Worm (Caenorhabditis elegans) whole organism, L4 larva: ENCODE data around the gene akap-1.
A peak's percentile ranks its signal among the peaks of the same experiment; 100 is the strongest.

Experiments
- D1046.2 ChIP-seq: fragments of 200-800 bp; sonication (Bioruptor generic); IDR thresholded peaks from 2 replicates; pipeline ENCODE4 v1.3.6; 2022; ENCODE audit warnings: missing genetic modification characterization, missing compliant biosample characterization
- F26F4.8 ChIP-seq: fragments of 200-800 bp; sonication (Bioruptor generic); conservative IDR thresholded peaks from 2 replicates; pipeline ENCODE4 v1.3.6; 2022; ENCODE audit warnings: missing genetic modification characterization, missing compliant biosample characterization
- F44E2.7 ChIP-seq: fragments of 200-800 bp; sonication (Bioruptor generic); IDR thresholded peaks from 2 replicates; pipeline ENCODE4 v2.1.2; 2022; ENCODE audit warnings: missing genetic modification characterization, missing compliant biosample characterization
- R02D3.7 ChIP-seq: fragments of 150-350 bp; sonication (generic microtip); optimal IDR thresholded peaks from 3 replicates; lab custom pipeline; 2014; ENCODE audit warnings: missing biosample characterization, missing genetic modification characterization
- T20F7.1 ChIP-seq: fragments of 200-800 bp; sonication (Bioruptor generic); optimal IDR thresholded peaks from 2 replicates; lab custom pipeline; 2018; ENCODE audit warnings: mild to moderate bottlenecking, missing genetic modification characterization, missing compliant biosample characterization
- Y105C5A.15 ChIP-seq: fragments of 200-800 bp; sonication (Bioruptor generic); IDR thresholded peaks from 2 replicates; pipeline ENCODE4 v1.3.6; 2022; ENCODE audit warnings: missing genetic modification characterization, missing compliant biosample characterization
- Y48G9A.11 ChIP-seq: fragments of 200-800 bp; sonication (Bioruptor generic); IDR thresholded peaks from 2 replicates; pipeline ENCODE4 v1.3.6; 2022; ENCODE audit warnings: missing genetic modification reagents, missing genetic modification characterization, missing compliant biosample characterization
- Y75B8A.6 ChIP-seq: fragments of 200-800 bp; sonication (Bioruptor generic); IDR thresholded peaks from 2 replicates; pipeline ENCODE4 v1.3.6; 2022; ENCODE audit warnings: missing genetic modification reagents, missing genetic modification characterization, missing compliant biosample characterization
- ZK337.2 ChIP-seq: fragments of 200-800 bp; sonication (Bioruptor generic); IDR thresholded peaks from 2 replicates; pipeline ENCODE4 v1.3.6; 2022; ENCODE audit warnings: missing genetic modification reagents, missing genetic modification characterization, missing compliant biosample characterization
- aha-1 ChIP-seq: fragments of 150-350 bp; peaks from one replicate; lab custom pipeline; 2014; ENCODE audit warnings: missing biosample characterization, missing genetic modification characterization
- ama-1 ChIP-seq: fragments of 150-350 bp; optimal IDR thresholded peaks from 2 replicates; lab custom pipeline; 2014; ENCODE audit warnings: inconsistent platforms, mixed read lengths
- ceh-28 ChIP-seq: fragments of 150-350 bp; optimal IDR thresholded peaks from 2 replicates; lab custom pipeline; 2014; ENCODE audit warnings: missing biosample characterization, missing genetic modification reagents, missing genetic modification characterization
- ceh-32 ChIP-seq: sonication (generic microtip); optimal IDR thresholded peaks from 2 replicates; lab custom pipeline; 2016; ENCODE audit warnings: mild to moderate bottlenecking, missing genetic modification characterization, missing compliant biosample characterization; ENCODE audit not compliant: poor library complexity
- ceh-62 ChIP-seq: sonication (generic microtip); optimal IDR thresholded peaks from 2 replicates; lab custom pipeline; 2017; ENCODE audit warnings: missing biosample characterization, missing genetic modification characterization
- ceh-82 ChIP-seq: sonication (generic microtip); optimal IDR thresholded peaks from 2 replicates; lab custom pipeline; 2017; ENCODE audit warnings: missing biosample characterization, missing genetic modification characterization
- dmd-9 ChIP-seq: fragments of 200-800 bp; sonication (Bioruptor generic); IDR thresholded peaks from 2 replicates; pipeline ENCODE4 v1.3.6; 2022; ENCODE audit warnings: missing genetic modification reagents, missing genetic modification characterization, missing compliant biosample characterization
- egl-43 ChIP-seq: fragments of 200-800 bp; sonication (Bioruptor generic); IDR thresholded peaks from 2 replicates; pipeline ENCODE4 v1.3.6; 2022; ENCODE audit warnings: missing genetic modification reagents, missing genetic modification characterization, missing compliant biosample characterization
- fkh-10 ChIP-seq: fragments of 150-350 bp; optimal IDR thresholded peaks from 2 replicates; lab custom pipeline; 2014; ENCODE audit warnings: missing biosample characterization, missing genetic modification reagents, missing genetic modification characterization
- fos-1 ChIP-seq: fragments of 150-350 bp; optimal IDR thresholded peaks from 2 replicates; lab custom pipeline; 2014; ENCODE audit warnings: missing biosample characterization, missing genetic modification characterization
- gei-8 ChIP-seq: fragments of 200-800 bp; sonication (Bioruptor generic); optimal IDR thresholded peaks from 2 replicates; lab custom pipeline; 2018; ENCODE audit warnings: mild to moderate bottlenecking, missing genetic modification characterization, missing compliant biosample characterization
- hif-1 ChIP-seq, 2 experiments: sonication (generic microtip); optimal IDR thresholded peaks; 2 replicates each; lab custom pipeline; 2016 to 2017; ENCODE audit warnings: missing compliant biosample characterization in 2 of 2, missing genetic modification characterization in 2 of 2, missing genetic modification reagents in 2 of 2, missing genotype in 2 of 2, mild to moderate bottlenecking in 1 of 2
- hlh-11 ChIP-seq: fragments of 200-800 bp; sonication (Bioruptor generic); optimal IDR thresholded peaks from 2 replicates; lab custom pipeline; 2018; ENCODE audit warnings: mild to moderate bottlenecking, missing genetic modification characterization, missing compliant biosample characterization
- hlh-30 ChIP-seq: sonication (generic microtip); optimal IDR thresholded peaks from 2 replicates; lab custom pipeline; 2017; ENCODE audit warnings: antibody characterized with exemption, mild to moderate bottlenecking, missing genetic modification characterization, missing compliant biosample characterization; ENCODE audit not compliant: insufficient read depth
- hmg-1.1 ChIP-seq: fragments of 200-800 bp; sonication (Bioruptor generic); IDR thresholded peaks from 2 replicates; pipeline ENCODE4 v1.3.6; 2022; ENCODE audit warnings: missing genetic modification reagents, missing genetic modification characterization, missing compliant biosample characterization
- lin-13 ChIP-seq: fragments of 150-350 bp; optimal IDR thresholded peaks from 2 replicates; lab custom pipeline; 2014; ENCODE audit warnings: missing biosample characterization, missing genetic modification reagents, missing genetic modification characterization
- lin-29 ChIP-seq: fragments of 200-800 bp; sonication (Bioruptor generic); IDR thresholded peaks from 2 replicates; pipeline ENCODE4 v1.3.6; 2022; ENCODE audit warnings: missing genetic modification reagents, missing genetic modification characterization, missing compliant biosample characterization
- lir-3 ChIP-seq: sonication (generic microtip); optimal IDR thresholded peaks from 2 replicates; lab custom pipeline; 2016; ENCODE audit warnings: mild to moderate bottlenecking, missing genetic modification characterization, missing compliant biosample characterization
- madf-9 ChIP-seq: fragments of 200-800 bp; sonication (Bioruptor generic); conservative IDR thresholded peaks from 2 replicates; pipeline ENCODE4 v1.3.6; 2022; ENCODE audit warnings: missing genetic modification reagents, missing genetic modification characterization, missing compliant biosample characterization
- mdl-1 ChIP-seq, 2 experiments: fragments of 150-350 bp in 1 of 2; sonication (generic microtip) in 1 of 2; optimal IDR thresholded peaks; 2 replicates each; lab custom pipeline; 2014 to 2017; ENCODE audit warnings: missing biosample characterization in 2 of 2, missing genetic modification characterization in 2 of 2
- mdt-29 ChIP-seq: fragments of 200-800 bp; sonication (Bioruptor generic); IDR thresholded peaks from 2 replicates; pipeline ENCODE4 v1.3.6; 2022; ENCODE audit warnings: missing genetic modification reagents, missing genetic modification characterization, missing compliant biosample characterization
- mes-2 ChIP-seq: sonication (generic microtip); optimal IDR thresholded peaks from 2 replicates; lab custom pipeline; 2016; ENCODE audit warnings: missing genotype, mild to moderate bottlenecking, missing genetic modification characterization, missing compliant biosample characterization; ENCODE audit not compliant: poor library complexity, severe bottlenecking
- nhr-25 ChIP-seq: sonication (generic microtip); optimal IDR thresholded peaks from 2 replicates; lab custom pipeline; 2017; ENCODE audit warnings: missing genetic modification characterization, mild to moderate bottlenecking, missing compliant biosample characterization, antibody characterized with exemption, moderate library complexity, borderline replicate concordance; ENCODE audit not compliant: insufficient read depth
- nhr-77 ChIP-seq: fragments of 150-350 bp; optimal IDR thresholded peaks from 2 replicates; lab custom pipeline; 2014; ENCODE audit warnings: missing biosample characterization, missing genetic modification characterization
- pha-4 ChIP-seq, 2 experiments: fragments of 150-350 bp in 1 of 2; fragments of 200-800 bp in 1 of 2; sonication (Bioruptor generic) in 1 of 2; IDR thresholded peaks in 1 of 2; optimal IDR thresholded peaks in 1 of 2; 2 replicates each; pipeline versions ENCODE4 v1.3.6 to Lab custom; 2014 to 2022; ENCODE audit warnings: missing genetic modification characterization in 2 of 2, missing genetic modification reagents in 2 of 2, missing biosample characterization in 1 of 2, missing compliant biosample characterization in 1 of 2
- pqm-1 ChIP-seq: sonication (generic microtip); optimal IDR thresholded peaks from 2 replicates; lab custom pipeline; 2017; ENCODE audit warnings: missing biosample characterization, missing genetic modification characterization
- rbr-2 ChIP-seq: sonication (generic microtip); optimal IDR thresholded peaks from 2 replicates; lab custom pipeline; 2016; ENCODE audit warnings: missing genotype, missing genetic modification characterization, missing compliant biosample characterization
- saeg-2 ChIP-seq: fragments of 200-800 bp; sonication (Bioruptor generic); IDR thresholded peaks from 2 replicates; pipeline ENCODE4 v1.3.6; 2022; ENCODE audit warnings: missing genetic modification reagents, missing genetic modification characterization, missing compliant biosample characterization
- sdz-12 ChIP-seq: fragments of 200-800 bp; sonication (Bioruptor generic); optimal IDR thresholded peaks from 2 replicates; lab custom pipeline; 2018; ENCODE audit warnings: mild to moderate bottlenecking, missing genetic modification characterization, missing compliant biosample characterization
- snpc-4 ChIP-seq: fragments of 150-350 bp; optimal IDR thresholded peaks from 2 replicates; lab custom pipeline; 2014; ENCODE audit warnings: missing biosample characterization, missing genetic modification characterization
- spr-1 ChIP-seq: sonication (generic microtip); optimal IDR thresholded peaks from 2 replicates; lab custom pipeline; 2016; ENCODE audit warnings: mild to moderate bottlenecking, missing genetic modification characterization, missing compliant biosample characterization
- spr-3 ChIP-seq: fragments of 200-800 bp; sonication (Bioruptor generic); optimal IDR thresholded peaks from 2 replicates; lab custom pipeline; 2018; ENCODE audit warnings: mild to moderate bottlenecking, missing genetic modification characterization, missing compliant biosample characterization
- tag-97 ChIP-seq: fragments of 200-800 bp; sonication (Bioruptor generic); IDR thresholded peaks from 2 replicates; pipeline ENCODE4 v1.3.6; 2022; ENCODE audit warnings: missing genetic modification characterization, missing compliant biosample characterization
- tra-1 ChIP-seq: fragments of 200-800 bp; sonication (Bioruptor generic); IDR thresholded peaks from 2 replicates; pipeline ENCODE4 v1.3.6; 2022; ENCODE audit warnings: missing genetic modification reagents, missing genetic modification characterization, missing compliant biosample characterization
- unc-130 ChIP-seq: sonication (generic microtip); optimal IDR thresholded peaks from 2 replicates; lab custom pipeline; 2016; ENCODE audit warnings: missing genetic modification reagents, missing genetic modification characterization, missing compliant biosample characterization
- unc-62 ChIP-seq, 3 experiments: fragments of 150-350 bp in 1 of 3; sonication (generic microtip); optimal IDR thresholded peaks in 2 of 3; peaks in 1 of 3; 1 replicate in 1 of 3; 2 replicates in 2 of 3; lab custom pipeline; 2014 to 2017; ENCODE audit warnings: missing biosample characterization in 3 of 3, missing genetic modification characterization in 3 of 3, missing genetic modification reagents in 3 of 3, missing genotype in 1 of 3
- zfp-2 ChIP-seq: sonication (generic microtip); optimal IDR thresholded peaks from 2 replicates; lab custom pipeline; 2016; ENCODE audit warnings: mild to moderate bottlenecking, missing genetic modification characterization, missing compliant biosample characterization
- zfp-3 ChIP-seq: fragments of 200-800 bp; sonication (Bioruptor generic); conservative IDR thresholded peaks from 2 replicates; pipeline ENCODE4 v1.3.6; 2022; ENCODE audit warnings: missing genetic modification reagents, missing genetic modification characterization, missing compliant biosample characterization
- ztf-11 ChIP-seq: fragments of 150-350 bp; optimal IDR thresholded peaks from 2 replicates; lab custom pipeline; 2014; ENCODE audit warnings: missing biosample characterization, missing genetic modification characterization

akap-1 gene

DNA sequence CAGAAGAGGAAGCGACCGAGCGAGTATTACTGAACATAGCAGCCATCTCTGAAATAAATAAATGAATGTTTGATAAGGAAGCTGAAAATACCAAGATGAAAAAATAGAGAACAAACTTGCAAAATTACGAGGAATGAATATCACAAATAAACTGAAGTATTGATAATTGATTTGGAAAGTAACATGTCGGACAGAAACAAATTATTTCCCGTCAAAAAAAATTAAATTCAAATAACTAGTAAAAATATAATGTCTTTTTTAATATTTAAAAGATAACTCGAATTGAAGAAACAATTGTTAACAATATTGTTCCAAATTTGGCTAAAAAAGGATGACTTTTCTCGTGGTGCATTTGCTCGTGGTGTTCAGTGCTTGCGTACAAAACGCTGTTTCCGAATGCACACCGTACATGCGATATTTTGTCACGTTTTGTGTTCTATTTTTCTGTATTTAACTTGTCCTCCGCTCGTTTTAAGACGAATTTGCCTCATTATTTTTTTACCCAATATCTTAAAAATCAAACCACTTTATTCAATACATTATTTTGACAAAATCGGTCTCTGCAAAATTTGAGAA is 11.2 kb upstream of the akap-1 start, which contains the start of gene rpn-13 (continued):
- TF ChIP-seq Y105C5A.15 (GFP tag; lab: Robert Waterston, UW) (no peak), lir-3 (tag; lab: Kevin White, UChicago) (no peak), unc-62 (GFP tag; optimal IDR thresholded peaks at IDR 0.05 in 1 of 2; lab: Kevin White, UChicago) (peak in 1 of 2 experiments; percentile 94), unc-62 (tag; optimal IDR thresholded peaks at IDR 0.05; lab: Kevin White, UChicago) (no peak), hif-1 (tag; optimal IDR thresholded peaks at IDR 0.05; lab: Kevin White, UChicago) (peak in 1 of 2 experiments; percentile 19), hlh-30 (peak; percentile 96), egl-43 (GFP tag; lab: Robert Waterston, UW) (no peak), zfp-2 (tag; lab: Kevin White, UChicago) (no peak), F26F4.8 (GFP tag; lab: Robert Waterston, UW) (no peak), ztf-11 (tag; lab: Kevin White, UChicago) (no peak), tra-1 (GFP tag; lab: Robert Waterston, UW) (no peak), dmd-9 (GFP tag; lab: Robert Waterston, UW) (no peak), spr-1 (no peak), hmg-1.1 (GFP tag; lab: Robert Waterston, UW) (peak; percentile 52), ceh-82 (tag; lab: Kevin White, UChicago) (no peak), gei-8 (GFP tag; lab: Kevin White, UChicago) (no peak), saeg-2 (GFP tag; lab: Robert Waterston, UW) (no peak), fos-1 (tag; lab: Kevin White, UChicago) (no peak), mdt-29 (GFP tag; lab: Robert Waterston, UW) (no peak), zfp-3 (GFP tag; lab: Robert Waterston, UW) (no peak), mdl-1 (tag; optimal IDR thresholded peaks at IDR 0.05; lab: Kevin White, UChicago) (peak; percentile 20 to 78), rbr-2 (tag; lab: Kevin White, UChicago) (peak; percentile 31), T20F7.1 (GFP tag; lab: Kevin White, UChicago) (peak; percentile 59), madf-9 (no peak), unc-130 (no peak), pha-4 (GFP tag; IDR thresholded peaks at IDR 0.05; lab: Robert Waterston, UW) (no peak), pha-4 (tag; optimal IDR thresholded peaks at IDR 0.05; lab: Kevin White, UChicago) (no peak), Y48G9A.11 (no peak), hlh-11 (tag; lab: Kevin White, UChicago) (peak; percentile 36), lin-13 (GFP tag; lab: Kevin White, UChicago) (no peak), ama-1 (lab: Kevin White, UChicago) (no peak), ceh-28 (tag; lab: Kevin White, UChicago) (no peak), spr-3 (GFP tag; lab: Kevin White, UChicago) (no peak), aha-1 (no peak), snpc-4 (no peak), fkh-10 (GFP tag; lab: Kevin White, UChicago) (peak; percentile 22), sdz-12 (GFP tag; lab: Kevin White, UChicago) (no peak), lin-29 (GFP tag; lab: Robert Waterston, UW) (no peak), ceh-62 (no peak)

DNA sequence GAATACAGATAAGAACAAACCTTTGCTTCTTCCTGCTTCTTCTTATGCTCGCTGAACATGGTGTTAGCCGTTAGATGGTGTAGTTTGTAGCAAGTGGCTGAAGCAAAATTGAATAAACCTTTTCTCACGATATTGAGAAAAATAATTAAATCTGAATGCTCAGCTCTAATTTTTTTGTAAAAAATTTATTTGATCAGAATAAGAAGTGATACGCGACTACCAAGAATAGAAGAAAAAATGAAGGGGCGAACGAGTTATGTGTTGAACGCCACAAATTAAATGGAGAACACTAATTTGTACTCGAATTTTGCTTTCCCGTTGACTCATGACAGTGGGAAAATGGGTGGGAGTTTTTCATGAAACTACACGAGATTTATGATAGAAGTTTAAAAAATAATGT is 10.0 kb upstream of the akap-1 start, which contains the start of gene C56G2.9:
Gene C56G2.9 (minus strand): TSS at position 101 of the 400 bp plus-strand sequence.
- no peak for TF ChIP-seq madf-9

ce11 chrIII:6344737-6345136 is 8.4 kb upstream of the akap-1 start:
- TF ChIP-seq nhr-77 (tag; lab: Kevin White, UChicago) (peak; percentile 60), egl-43 (GFP tag; lab: Robert Waterston, UW) (peak; percentile 45; the same call in 1 of the 2 replicates), ceh-32 (tag; lab: Kevin White, UChicago) (no peak), F44E2.7 (GFP tag; lab: Robert Waterston, UW) (no peak), pqm-1 (tag; lab: Kevin White, UChicago) (no peak), tag-97 (GFP tag; lab: Robert Waterston, UW) (no peak), D1046.2 (GFP tag; lab: Robert Waterston, UW) (no peak), mes-2 (tag; lab: Kevin White, UChicago) (peak; percentile 87), Y48G9A.11 (0 out of 2 replicates have a peak, but pooled peaks have one; percentile 37), ZK337.2 (GFP tag; lab: Robert Waterston, UW) (no peak), Y75B8A.6 (GFP tag; lab: Robert Waterston, UW) (no peak), sdz-12 (GFP tag; lab: Kevin White, UChicago) (no peak), nhr-25 (tag; lab: Kevin White, UChicago) (peak; percentile 71), R02D3.7 (tag; lab: Kevin White, UChicago) (no peak)
